Worm (Caenorhabditis elegans) whole organism, L2 larva: ENCODE measurements around the gene C15H9.11.

Source experiments
- F13H6.1 ChIP-seq: sonication (generic microtip); optimal IDR thresholded peaks from 2 replicates; lab custom pipeline; 2016; ENCODE audit warnings: missing genetic modification characterization, missing compliant biosample characterization
- R02D3.7 ChIP-seq: fragments of 150-350 bp; optimal IDR thresholded peaks from 2 replicates; lab custom pipeline; 2014; ENCODE audit warnings: missing biosample characterization, missing genetic modification characterization
- aly-2 ChIP-seq: fragments of 150-350 bp; optimal IDR thresholded peaks from 2 replicates; lab custom pipeline; 2014; ENCODE audit warnings: missing biosample characterization, missing genetic modification characterization
- blmp-1 ChIP-seq: sonication (generic microtip); optimal IDR thresholded peaks from 2 replicates; lab custom pipeline; 2017; ENCODE audit warnings: missing genetic modification characterization, mild to moderate bottlenecking, missing compliant biosample characterization, antibody characterized with exemption, moderate library complexity; ENCODE audit not compliant: insufficient read depth
- ceh-82 ChIP-seq: fragments of 150-350 bp; optimal IDR thresholded peaks from 2 replicates; lab custom pipeline; 2014; ENCODE audit warnings: missing biosample characterization, missing genetic modification characterization
- crh-2 ChIP-seq: sonication (generic microtip); optimal IDR thresholded peaks from 2 replicates; lab custom pipeline; 2017; ENCODE audit warnings: missing biosample characterization, missing genetic modification characterization
- egl-27 ChIP-seq: sonication (generic microtip); optimal IDR thresholded peaks from 3 replicates; lab custom pipeline; 2017; ENCODE audit warnings: missing biosample characterization, missing genetic modification reagents, missing genetic modification characterization
- elt-3 ChIP-seq: sonication (generic microtip); optimal IDR thresholded peaks from 2 replicates; lab custom pipeline; 2017; ENCODE audit warnings: missing biosample characterization, missing genetic modification characterization
- fos-1 ChIP-seq: fragments of 150-350 bp; optimal IDR thresholded peaks from 2 replicates; lab custom pipeline; 2014; ENCODE audit warnings: missing biosample characterization, missing genetic modification characterization
- gmeb-1 ChIP-seq: fragments of 150-350 bp; optimal IDR thresholded peaks from 2 replicates; lab custom pipeline; 2014; ENCODE audit warnings: missing biosample characterization, missing genetic modification characterization
- lin-11 ChIP-seq: fragments of 150-350 bp; sonication (generic microtip); optimal IDR thresholded peaks from 2 replicates; lab custom pipeline; 2014; ENCODE audit warnings: missing biosample characterization, missing genetic modification characterization, inconsistent platforms, mixed read lengths
- lin-13 ChIP-seq: fragments of 150-350 bp; optimal IDR thresholded peaks from 2 replicates; lab custom pipeline; 2014; ENCODE audit warnings: missing biosample characterization, missing genetic modification reagents, missing genetic modification characterization
- lin-39 ChIP-seq: fragments of 150-350 bp; optimal IDR thresholded peaks from 2 replicates; lab custom pipeline; 2014; ENCODE audit warnings: missing biosample characterization, missing genetic modification reagents, missing genetic modification characterization
- lsy-2 ChIP-seq, 2 experiments: fragments of 150-350 bp in 1 of 2; sonication (generic microtip) in 1 of 2; optimal IDR thresholded peaks; 2 replicates each; lab custom pipeline; 2014 to 2017; ENCODE audit warnings: missing biosample characterization in 2 of 2, missing genetic modification characterization in 2 of 2
- mbf-1 ChIP-seq: sonication (generic microtip); optimal IDR thresholded peaks from 2 replicates; lab custom pipeline; 2017; ENCODE audit warnings: missing biosample characterization, missing genetic modification characterization
- nhr-10 ChIP-seq: sonication (generic microtip); optimal IDR thresholded peaks from 2 replicates; lab custom pipeline; 2017; ENCODE audit warnings: missing biosample characterization, missing genetic modification characterization
- nhr-129 ChIP-seq: fragments of 150-350 bp; optimal IDR thresholded peaks from 2 replicates; lab custom pipeline; 2014; ENCODE audit warnings: missing biosample characterization, missing genetic modification characterization
- nhr-21 ChIP-seq: fragments of 150-350 bp; optimal IDR thresholded peaks from 2 replicates; lab custom pipeline; 2014; ENCODE audit warnings: missing biosample characterization, missing genetic modification characterization
- nhr-237 ChIP-seq: fragments of 150-350 bp; optimal IDR thresholded peaks from 2 replicates; lab custom pipeline; 2014; ENCODE audit warnings: missing biosample characterization, missing genetic modification characterization
- nhr-25 ChIP-seq: fragments of 150-350 bp; sonication (generic microtip); optimal IDR thresholded peaks from 3 replicates; lab custom pipeline; 2014; ENCODE audit warnings: missing biosample characterization, missing genetic modification characterization
- nhr-6 ChIP-seq: fragments of 150-350 bp; optimal IDR thresholded peaks from 2 replicates; lab custom pipeline; 2014; ENCODE audit warnings: missing biosample characterization, missing genetic modification characterization
- sem-4 ChIP-seq: fragments of 150-350 bp; optimal IDR thresholded peaks from 2 replicates; lab custom pipeline; 2014; ENCODE audit warnings: missing biosample characterization, missing genetic modification reagents, missing genetic modification characterization
- sma-3 ChIP-seq: sonication (generic microtip); optimal IDR thresholded peaks from 2 replicates; lab custom pipeline; 2016; ENCODE audit warnings: missing genetic modification reagents, missing genetic modification characterization, missing compliant biosample characterization
- sma-9 ChIP-seq, 2 experiments: fragments of 150-350 bp in 1 of 2; sonication (generic microtip) in 1 of 2; optimal IDR thresholded peaks; 2 replicates each; lab custom pipeline; 2014 to 2016; ENCODE audit warnings: missing genetic modification characterization in 2 of 2, mild to moderate bottlenecking in 1 of 2, missing biosample characterization in 1 of 2, missing compliant biosample characterization in 1 of 2, missing genetic modification reagents in 1 of 2, moderate library complexity in 1 of 2
- snpc-4 ChIP-seq: fragments of 150-350 bp; optimal IDR thresholded peaks from 2 replicates; lab custom pipeline; 2014; ENCODE audit warnings: missing biosample characterization, missing genetic modification characterization
- unc-39 ChIP-seq: fragments of 150-350 bp; optimal IDR thresholded peaks from 2 replicates; lab custom pipeline; 2014; ENCODE audit warnings: missing biosample characterization, missing genetic modification characterization
- unc-55 ChIP-seq: fragments of 150-350 bp; sonication (generic microtip); optimal IDR thresholded peaks from 3 replicates; lab custom pipeline; 2014; ENCODE audit warnings: missing biosample characterization, missing genetic modification reagents, missing genetic modification characterization
- unc-62 ChIP-seq: fragments of 150-350 bp; optimal IDR thresholded peaks from 2 replicates; lab custom pipeline; 2014; ENCODE audit warnings: missing biosample characterization, missing genetic modification reagents, missing genetic modification characterization
- zag-1 ChIP-seq: fragments of 150-350 bp; optimal IDR thresholded peaks from 2 replicates; lab custom pipeline; 2014; ENCODE audit warnings: missing biosample characterization, missing genetic modification characterization
- ztf-1 ChIP-seq: fragments of 200-800 bp; sonication (Bioruptor generic); conservative IDR thresholded peaks from 2 replicates; pipeline ENCODE4 v1.3.6; 2022; ENCODE audit warnings: missing genetic modification characterization, missing compliant biosample characterization
- ztf-11 ChIP-seq: sonication (generic microtip); optimal IDR thresholded peaks from 2 replicates; lab custom pipeline; 2017; ENCODE audit warnings: missing biosample characterization, missing genetic modification characterization

The C15H9.11 gene

ce11 chrX:6118086-6118825, 15.1 kb upstream of the C15H9.11 start, which contains the start of gene C15H9.2:
TSS of gene C15H9.2 (plus strand) at chrX:6118526.
- TF ChIP-seq R02D3.7 (tag; lab: Kevin White, UChicago) (no peak), fos-1 (tag; lab: Kevin White, UChicago) (peak; percentile 64), lin-13 (GFP tag; lab: Kevin White, UChicago) (no peak), sma-9 (GFP tag; optimal IDR thresholded peaks at IDR 0.05; lab: Kevin White, UChicago) (peak; percentile 42), sma-9 (tag; optimal IDR thresholded peaks at IDR 0.05; lab: Kevin White, UChicago) (no peak), lsy-2 (tag; optimal IDR thresholded peaks at IDR 0.05; lab: Kevin White, UChicago) (no peak), aly-2 (tag; lab: Kevin White, UChicago) (no peak), lin-39 (tag; lab: Kevin White, UChicago) (no peak), unc-55 (peak; percentile 50), gmeb-1 (tag; lab: Kevin White, UChicago) (no peak)

DNA sequence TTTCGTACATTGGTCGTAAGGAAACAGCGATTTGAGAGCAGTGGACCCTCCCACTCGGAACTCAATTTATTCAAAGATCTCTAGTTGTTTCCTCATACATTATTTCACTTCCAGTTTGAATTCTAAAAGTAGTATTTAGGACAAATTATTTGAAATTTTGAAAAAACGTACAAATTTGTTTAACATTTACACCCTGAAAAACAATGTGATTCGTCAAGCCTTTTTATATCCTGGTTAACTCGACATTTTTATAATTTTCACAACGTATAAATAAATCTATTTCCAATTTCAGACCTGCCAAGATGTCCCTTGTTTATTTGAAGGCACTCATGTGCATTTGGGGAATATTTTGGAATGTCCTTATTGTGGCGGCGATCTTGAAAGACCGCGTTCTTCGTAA, 12.3 kb upstream of the C15H9.11 start, which contains the start of gene C15H9.3:
Gene C15H9.3 (plus strand): TSS at position 301 of the 400 bp plus-strand sequence.
- TF ChIP-seq sem-4 (tag; lab: Kevin White, UChicago) = no peak
- no peak for TF ChIP-seq elt-3
- TF ChIP-seq snpc-4 (tag; lab: Kevin White, UChicago) = no peak
- no peak for TF ChIP-seq ztf-1 (GFP tag; lab: Robert Waterston, UW)
- no peak for TF ChIP-seq nhr-129 (tag; lab: Kevin White, UChicago)
- no peak for TF ChIP-seq nhr-237 (tag; lab: Kevin White, UChicago)
- TF ChIP-seq unc-55 = no peak
- no peak for TF ChIP-seq nhr-25 (tag; lab: Kevin White, UChicago)
- TF ChIP-seq R02D3.7 (tag; lab: Kevin White, UChicago) = no peak
- TF ChIP-seq nhr-6 (tag; lab: Kevin White, UChicago) = no peak
- TF ChIP-seq crh-2 (tag; lab: Kevin White, UChicago) = no peak

- TF ChIP-seq zag-1 (tag; lab: Kevin White, UChicago) = no peak
- no peak for TF ChIP-seq unc-39
- no peak for TF ChIP-seq aly-2 (tag; lab: Kevin White, UChicago)
- TF ChIP-seq nhr-25 (tag; lab: Kevin White, UChicago) = no peak
- TF ChIP-seq fos-1 (tag; lab: Kevin White, UChicago) = no peak
- no peak for TF ChIP-seq nhr-10 (tag; lab: Kevin White, UChicago)
- TF ChIP-seq lin-11 (tag; lab: Kevin White, UChicago) = no peak
- no peak for TF ChIP-seq sma-3 (GFP tag; lab: Kevin White, UChicago)
- no peak for TF ChIP-seq F13H6.1 (tag; lab: Kevin White, UChicago)
- no peak for TF ChIP-seq ztf-11 (tag; lab: Kevin White, UChicago)
- TF ChIP-seq ztf-1 (GFP tag; lab: Robert Waterston, UW) = no peak
- TF ChIP-seq crh-2 (tag; lab: Kevin White, UChicago) = no peak
- no peak for TF ChIP-seq nhr-237 (tag; lab: Kevin White, UChicago)
- no peak for TF ChIP-seq mbf-1 (tag; lab: Kevin White, UChicago)
- no peak for TF ChIP-seq blmp-1 (tag; lab: Kevin White, UChicago)
- no peak for TF ChIP-seq unc-62 (GFP tag; lab: Kevin White, UChicago)
- TF ChIP-seq nhr-6 (tag; lab: Kevin White, UChicago) = no peak
- TF ChIP-seq ceh-82 (tag; lab: Kevin White, UChicago) = no peak
- TF ChIP-seq egl-27 (tag; lab: Kevin White, UChicago) = no peak
Observed at ce11 chrX:6112817-6113216, 9.6 kb upstream of the C15H9.11 start, which contains the start of gene prx-3. TSS of gene prx-3 (minus strand) at chrX:6112917.

- TF ChIP-seq sma-9 (GFP tag; optimal IDR thresholded peaks at IDR 0.05; lab: Kevin White, UChicago) = peak; percentile 56
- TF ChIP-seq sma-9 (tag; optimal IDR thresholded peaks at IDR 0.05; lab: Kevin White, UChicago) = no peak
- peak; percentile 8 for TF ChIP-seq egl-27 (tag; lab: Kevin White, UChicago)
- TF ChIP-seq lsy-2 (tag; optimal IDR thresholded peaks at IDR 0.05; lab: Kevin White, UChicago) = no peak
- peak; percentile 42 for TF ChIP-seq blmp-1 (tag; lab: Kevin White, UChicago)
- peak; percentile 31 for TF ChIP-seq nhr-25 (tag; lab: Kevin White, UChicago)
- peak; percentile 54 for TF ChIP-seq fos-1 (tag; lab: Kevin White, UChicago)
- TF ChIP-seq gmeb-1 (tag; lab: Kevin White, UChicago) = peak; percentile 0
- peak; percentile 26 for TF ChIP-seq sma-3 (GFP tag; lab: Kevin White, UChicago)
- peak; percentile 27 for TF ChIP-seq nhr-21 (tag; lab: Kevin White, UChicago)
- TF ChIP-seq lin-11 (tag; lab: Kevin White, UChicago) = no peak
Observed at ce11 chrX:6109288-6109770, 6.1 kb upstream of the C15H9.11 start, which contains the start of gene kynu-1. TSS of gene kynu-1 (minus strand) at chrX:6109338.
